Worm (Caenorhabditis elegans) whole organism, early embryonic: ENCODE results near the gene cysl-3.

Source experiments
- F13C5.2 ChIP-seq: sonication (generic microtip); optimal IDR thresholded peaks from 2 replicates; lab custom pipeline; 2017; ENCODE audit warnings: mild to moderate bottlenecking, missing genetic modification characterization, inconsistent platforms, missing compliant biosample characterization
- ama-1 ChIP-seq: fragments of 150-350 bp; optimal IDR thresholded peaks from 2 replicates; lab custom pipeline; 2014
- ceh-36 ChIP-seq: sonication (generic microtip); optimal IDR thresholded peaks from 2 replicates; lab custom pipeline; 2016; ENCODE audit warnings: missing genetic modification characterization, inconsistent platforms, missing compliant biosample characterization
- ets-7 ChIP-seq: sonication (generic microtip); optimal IDR thresholded peaks from 2 replicates; lab custom pipeline; 2016; ENCODE audit warnings: missing genotype, missing genetic modification characterization, missing compliant biosample characterization
- flt-1 ChIP-seq: fragments of 200-800 bp; sonication (Bioruptor generic); IDR thresholded peaks from 2 replicates; pipeline ENCODE4 v1.3.6; 2022; ENCODE audit warnings: missing genetic modification characterization, missing compliant biosample characterization
- hmbx-1 ChIP-seq: sonication (generic microtip); optimal IDR thresholded peaks from 2 replicates; lab custom pipeline; 2016; ENCODE audit warnings: mild to moderate bottlenecking, missing genetic modification characterization, missing compliant biosample characterization
- hmg-4 ChIP-seq: fragments of 200-800 bp; sonication (Bioruptor generic); optimal IDR thresholded peaks from 2 replicates; lab custom pipeline; 2018; ENCODE audit warnings: mild to moderate bottlenecking, missing genetic modification characterization, missing compliant biosample characterization
- pes-1 ChIP-seq: fragments of 200-800 bp; sonication (Bioruptor generic); IDR thresholded peaks from 2 replicates; pipeline ENCODE4 v1.3.6; 2022; ENCODE audit warnings: missing genetic modification reagents, missing genetic modification characterization, missing compliant biosample characterization
- scrt-1 ChIP-seq: fragments of 200-800 bp; sonication (Bioruptor generic); IDR thresholded peaks from 2 replicates; pipeline ENCODE4 v1.3.6; 2022; ENCODE audit warnings: missing genetic modification characterization, missing compliant biosample characterization
- sea-1 ChIP-seq: fragments of 200-800 bp; sonication (Bioruptor generic); conservative IDR thresholded peaks from 2 replicates; pipeline ENCODE4 v1.3.6; 2022; ENCODE audit warnings: missing genetic modification characterization, missing compliant biosample characterization
- tbx-11 ChIP-seq: fragments of 200-800 bp; sonication (Bioruptor generic); IDR thresholded peaks from 2 replicates; pipeline ENCODE4 v1.3.6; 2022; ENCODE audit warnings: missing genetic modification characterization, missing compliant biosample characterization
- tbx-37 ChIP-seq: fragments of 200-800 bp; sonication (Bioruptor generic); conservative IDR thresholded peaks from 2 replicates; pipeline ENCODE4 v1.3.6; 2022; ENCODE audit warnings: missing genetic modification reagents, missing genetic modification characterization, missing compliant biosample characterization
- tra-4 ChIP-seq: sonication (generic microtip); optimal IDR thresholded peaks from 2 replicates; lab custom pipeline; 2017; ENCODE audit warnings: missing genetic modification characterization, missing compliant biosample characterization

DNA sequence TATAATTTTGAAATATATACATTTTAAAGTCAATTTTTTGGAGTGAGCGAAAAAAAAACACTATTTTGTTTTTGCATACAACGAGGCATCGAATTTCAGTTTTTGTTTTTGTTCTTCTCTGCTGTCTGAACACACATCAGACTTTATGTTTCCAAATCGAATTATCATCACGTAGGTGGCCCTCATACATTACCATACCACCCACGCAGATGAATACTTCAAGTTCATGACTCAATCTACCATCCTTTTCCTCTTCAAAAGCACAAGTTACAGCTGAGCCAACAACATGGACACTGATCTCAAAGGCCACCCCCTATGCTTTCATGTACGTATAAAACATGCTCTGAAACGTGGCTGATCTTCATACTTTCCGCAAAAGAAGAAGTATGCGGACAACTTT lies 13.8 kb upstream of the cysl-3 start, which contains the start of gene R08F11.7:
- TF ChIP-seq ceh-36 (no peak), ama-1 (lab: Kevin White, UChicago) (no peak), F13C5.2 (tag; lab: Kevin White, UChicago) (no peak), tbx-37 (GFP tag; lab: Robert Waterston, UW) (no peak), tbx-11 (GFP tag; lab: Robert Waterston, UW) (no peak), hmbx-1 (tag; lab: Kevin White, UChicago) (no peak), tra-4 (no peak), hmg-4 (GFP tag; lab: Kevin White, UChicago) (no peak), pes-1 (GFP tag; lab: Robert Waterston, UW) (no peak), flt-1 (no peak), sea-1 (GFP tag; lab: Robert Waterston, UW) (no peak), scrt-1 (GFP tag; lab: Robert Waterston, UW) (no peak), ets-7 (no peak)
